Worm (Caenorhabditis elegans) whole organism, young adult: ENCODE data around the gene hlh-30.

Experiments
- B0336.3 ChIP-seq: fragments of 200-800 bp; sonication (Bioruptor generic); IDR thresholded peaks from 2 replicates; pipeline ENCODE4 v1.3.6; 2022; ENCODE audit warnings: missing genetic modification characterization, missing compliant biosample characterization
- F22D6.2 ChIP-seq: sonication (generic microtip); optimal IDR thresholded peaks from 2 replicates; lab custom pipeline; 2016; ENCODE audit warnings: mild to moderate bottlenecking, missing genetic modification characterization, missing compliant biosample characterization
- F39B2.1 ChIP-seq: fragments of 200-800 bp; sonication (Bioruptor generic); IDR thresholded peaks from 2 replicates; pipeline ENCODE4 v1.3.6; 2022; ENCODE audit warnings: missing genetic modification reagents, missing genetic modification characterization, missing compliant biosample characterization
- F49E8.2 ChIP-seq: sonication (generic microtip); optimal IDR thresholded peaks from 3 replicates; lab custom pipeline; 2017; ENCODE audit warnings: missing genetic modification characterization, mild to moderate bottlenecking, missing compliant biosample characterization, antibody characterized with exemption, moderate library complexity; ENCODE audit not compliant: insufficient read depth
- F52B5.7 ChIP-seq: sonication (generic microtip); optimal IDR thresholded peaks from 2 replicates; lab custom pipeline; 2016; ENCODE audit warnings: mild to moderate bottlenecking, missing genetic modification characterization, missing compliant biosample characterization
- F55B11.4 ChIP-seq: sonication (generic microtip); optimal IDR thresholded peaks from 2 replicates; lab custom pipeline; 2016; ENCODE audit warnings: missing compliant biosample characterization, missing genetic modification characterization, borderline replicate concordance; ENCODE audit not compliant: insufficient read depth
- F57A8.1 ChIP-seq: fragments of 200-800 bp; sonication (Bioruptor generic); optimal IDR thresholded peaks from 2 replicates; lab custom pipeline; 2018; ENCODE audit warnings: mild to moderate bottlenecking, missing genetic modification characterization, moderate library complexity, missing compliant biosample characterization
- Y56A3A.18 ChIP-seq: fragments of 200-800 bp; sonication (Bioruptor generic); IDR thresholded peaks from 2 replicates; pipeline ENCODE4 v1.3.6; 2022; ENCODE audit warnings: missing genetic modification reagents, missing genetic modification characterization, missing compliant biosample characterization
- aptf-3 ChIP-seq: fragments of 200-800 bp; sonication (Bioruptor generic); IDR thresholded peaks from 2 replicates; pipeline ENCODE4 v1.3.6; 2022; ENCODE audit warnings: missing genetic modification characterization, missing compliant biosample characterization
- atf-7 ChIP-seq: sonication (generic microtip); optimal IDR thresholded peaks from 2 replicates; lab custom pipeline; 2017; ENCODE audit warnings: mild to moderate bottlenecking, missing genetic modification characterization, missing compliant biosample characterization
- attf-5 ChIP-seq: fragments of 200-800 bp; sonication (Bioruptor generic); optimal IDR thresholded peaks from 2 replicates; lab custom pipeline; 2018; ENCODE audit warnings: mild to moderate bottlenecking, missing genetic modification characterization, missing compliant biosample characterization
- attf-6 ChIP-seq: fragments of 200-800 bp; sonication (Bioruptor generic); IDR thresholded peaks from 2 replicates; pipeline ENCODE4 v1.3.6; 2022; ENCODE audit warnings: missing genetic modification reagents, missing genetic modification characterization, missing compliant biosample characterization
- bed-2 ChIP-seq: fragments of 200-800 bp; sonication (Bioruptor generic); IDR thresholded peaks from 2 replicates; pipeline ENCODE4 v1.3.6; 2022; ENCODE audit warnings: missing genetic modification reagents, missing genetic modification characterization, missing compliant biosample characterization
- ccch-3 ChIP-seq: fragments of 200-800 bp; sonication (Bioruptor generic); optimal IDR thresholded peaks from 2 replicates; lab custom pipeline; 2018; ENCODE audit warnings: mild to moderate bottlenecking, missing genetic modification characterization, missing compliant biosample characterization
- ceh-79 ChIP-seq: sonication (generic microtip); optimal IDR thresholded peaks from 2 replicates; lab custom pipeline; 2017; ENCODE audit warnings: mild to moderate bottlenecking, missing genetic modification characterization, missing compliant biosample characterization
- dox-1 ChIP-seq: fragments of 200-800 bp; sonication (Bioruptor generic); IDR thresholded peaks from 2 replicates; pipeline ENCODE4 v1.3.6; 2022; ENCODE audit warnings: missing genetic modification reagents, missing genetic modification characterization, missing compliant biosample characterization
- dpff-1 ChIP-seq: sonication (generic microtip); optimal IDR thresholded peaks from 2 replicates; lab custom pipeline; 2017; ENCODE audit warnings: mild to moderate bottlenecking, missing genetic modification characterization, missing compliant biosample characterization
- egrh-3 ChIP-seq: fragments of 200-800 bp; sonication (Bioruptor generic); IDR thresholded peaks from 2 replicates; pipeline ENCODE4 v1.3.6; 2022; ENCODE audit warnings: missing genetic modification reagents, missing genetic modification characterization, missing compliant biosample characterization
- ets-4 ChIP-seq: fragments of 200-800 bp; sonication (Bioruptor generic); optimal IDR thresholded peaks from 2 replicates; lab custom pipeline; 2018; ENCODE audit warnings: mild to moderate bottlenecking, missing genetic modification characterization, missing compliant biosample characterization
- lag-1 ChIP-seq: fragments of 200-800 bp; sonication (Bioruptor generic); IDR thresholded peaks from 2 replicates; pipeline ENCODE4 v1.3.6; 2022; ENCODE audit warnings: missing genetic modification reagents, missing genetic modification characterization, missing compliant biosample characterization
- let-607 ChIP-seq, 2 experiments: fragments of 200-800 bp in 1 of 2; sonication (Bioruptor generic) in 1 of 2; sonication (generic microtip) in 1 of 2; optimal IDR thresholded peaks; 2 replicates each; lab custom pipeline; 2016 to 2018; ENCODE audit warnings: mild to moderate bottlenecking in 2 of 2, missing compliant biosample characterization in 2 of 2, missing genetic modification characterization in 2 of 2, moderate library complexity in 2 of 2, missing genotype in 1 of 2
- lin-35 ChIP-seq, 3 experiments: fragments of 150-350 bp in 2 of 3; sonication (generic microtip) in 1 of 3; optimal IDR thresholded peaks; 2 replicates each; lab custom pipeline; 2014 to 2018; ENCODE audit warnings: missing biosample characterization in 3 of 3, missing genetic modification characterization in 3 of 3, missing genetic modification reagents in 3 of 3
- lin-40 ChIP-seq: sonication (generic microtip); optimal IDR thresholded peaks from 2 replicates; lab custom pipeline; 2016; ENCODE audit warnings: missing genetic modification characterization, mild to moderate bottlenecking, missing compliant biosample characterization, missing genotype, missing genetic modification reagents
- madf-10 ChIP-seq: sonication (generic microtip); optimal IDR thresholded peaks from 2 replicates; lab custom pipeline; 2016; ENCODE audit warnings: mild to moderate bottlenecking, missing genetic modification characterization, missing compliant biosample characterization
- madf-8 ChIP-seq: fragments of 200-800 bp; sonication (Bioruptor generic); conservative IDR thresholded peaks from 2 replicates; pipeline ENCODE4 v1.3.6; 2022; ENCODE audit warnings: missing genetic modification reagents, missing genetic modification characterization, missing compliant biosample characterization
- mcd-1 ChIP-seq: fragments of 200-800 bp; sonication (Bioruptor generic); IDR thresholded peaks from 2 replicates; pipeline ENCODE4 v1.3.6; 2022; ENCODE audit warnings: missing genetic modification reagents, missing genetic modification characterization, missing compliant biosample characterization
- mes-4 ChIP-seq: sonication (generic microtip); optimal IDR thresholded peaks from 2 replicates; lab custom pipeline; 2016; ENCODE audit warnings: missing genotype, missing genetic modification characterization, missing compliant biosample characterization
- mxl-1 ChIP-seq: sonication (generic microtip); optimal IDR thresholded peaks from 2 replicates; lab custom pipeline; 2016; ENCODE audit warnings: missing genetic modification characterization, missing compliant biosample characterization
- nfya-1 ChIP-seq: sonication (generic microtip); optimal IDR thresholded peaks from 2 replicates; lab custom pipeline; 2017; ENCODE audit warnings: antibody characterized with exemption, missing compliant biosample characterization, missing genetic modification characterization, borderline replicate concordance; ENCODE audit not compliant: insufficient read depth
- nfya-2 ChIP-seq: fragments of 200-800 bp; sonication (Bioruptor generic); IDR thresholded peaks from 2 replicates; pipeline ENCODE4 v1.3.6; 2022; ENCODE audit warnings: missing genetic modification reagents, missing genetic modification characterization, missing compliant biosample characterization
- nhr-120 ChIP-seq: fragments of 200-800 bp; sonication (Bioruptor generic); IDR thresholded peaks from 2 replicates; pipeline ENCODE4 v1.3.6; 2022; ENCODE audit warnings: missing genetic modification characterization, missing compliant biosample characterization
- nhr-80 ChIP-seq: sonication (generic microtip); optimal IDR thresholded peaks from 2 replicates; lab custom pipeline; 2016; ENCODE audit warnings: missing genetic modification characterization, missing compliant biosample characterization
- nhr-90 ChIP-seq: sonication (generic microtip); optimal IDR thresholded peaks from 2 replicates; lab custom pipeline; 2016; ENCODE audit warnings: missing genotype, mild to moderate bottlenecking, missing genetic modification characterization, missing compliant biosample characterization
- pbrm-1 ChIP-seq: fragments of 200-800 bp; sonication (Bioruptor generic); IDR thresholded peaks from 2 replicates; pipeline ENCODE4 v1.3.6; 2022; ENCODE audit warnings: missing genetic modification reagents, missing genetic modification characterization, missing compliant biosample characterization
- pha-4 ChIP-seq: fragments of 150-350 bp; sonication (generic microtip); optimal IDR thresholded peaks from 2 replicates; lab custom pipeline; 2014; ENCODE audit warnings: missing biosample characterization, missing genetic modification reagents, missing genetic modification characterization
- rcor-1 ChIP-seq: fragments of 200-800 bp; sonication (Bioruptor generic); IDR thresholded peaks from 2 replicates; pipeline ENCODE4 v1.3.6; 2022; ENCODE audit warnings: missing genetic modification reagents, missing genetic modification characterization, missing compliant biosample characterization
- snpc-1.1 ChIP-seq: sonication (generic microtip); optimal IDR thresholded peaks from 2 replicates; lab custom pipeline; 2017; ENCODE audit warnings: missing genetic modification characterization, mild to moderate bottlenecking, missing compliant biosample characterization, antibody characterized with exemption, moderate library complexity, missing genotype, missing genetic modification reagents; ENCODE audit not compliant: insufficient read depth
- snpc-1.3 ChIP-seq: sonication (generic microtip); optimal IDR thresholded peaks from 2 replicates; lab custom pipeline; 2017; ENCODE audit warnings: missing genetic modification characterization, mild to moderate bottlenecking, missing compliant biosample characterization, antibody characterized with exemption, moderate library complexity, missing genotype, missing genetic modification reagents; ENCODE audit not compliant: insufficient read depth
- snpc-4 ChIP-seq, 5 experiments: fragments of 150-350 bp in 1 of 5; sonication (generic microtip) in 4 of 5; optimal IDR thresholded peaks; 2 replicates each; lab custom pipeline; 2014 to 2018; ENCODE audit warnings: missing genetic modification characterization in 5 of 5, missing biosample characterization in 3 of 5, antibody characterized with exemption in 2 of 5, mild to moderate bottlenecking in 2 of 5, missing compliant biosample characterization in 2 of 5, missing genotype in 2 of 5, moderate library complexity in 2 of 5, missing genetic modification reagents in 1 of 5
- sptf-2 ChIP-seq: fragments of 200-800 bp; sonication (Bioruptor generic); optimal IDR thresholded peaks from 2 replicates; lab custom pipeline; 2018; ENCODE audit warnings: mild to moderate bottlenecking, missing genetic modification characterization, missing compliant biosample characterization
- tbx-9 ChIP-seq: sonication (generic microtip); optimal IDR thresholded peaks from 2 replicates; lab custom pipeline; 2016; ENCODE audit warnings: borderline replicate concordance, missing genetic modification characterization, inconsistent platforms, missing compliant biosample characterization
- unc-130 ChIP-seq: sonication (generic microtip); optimal IDR thresholded peaks from 2 replicates; lab custom pipeline; 2016; ENCODE audit warnings: missing genetic modification reagents, missing genetic modification characterization, missing compliant biosample characterization
- unc-62 ChIP-seq: fragments of 150-350 bp; optimal IDR thresholded peaks from 2 replicates; lab custom pipeline; 2014; ENCODE audit warnings: missing biosample characterization, missing genetic modification reagents, missing genetic modification characterization
- ztf-3 ChIP-seq: fragments of 200-800 bp; sonication (Bioruptor generic); optimal IDR thresholded peaks from 2 replicates; lab custom pipeline; 2018; ENCODE audit warnings: mild to moderate bottlenecking, missing genetic modification characterization, missing compliant biosample characterization

The hlh-30 gene

ce11 chrIV:4027106-4027888, 7.5 kb downstream of the hlh-30 start:
- TF ChIP-seq ztf-3 (no peak), ets-4 (GFP tag; lab: Kevin White, UChicago) (peak; percentile 34), nhr-80 (tag; lab: Kevin White, UChicago) (peak; percentile 21), atf-7 (tag; lab: Kevin White, UChicago) (peak; percentile 15), F55B11.4 (tag; lab: Kevin White, UChicago) (no peak)

ce11 chrIV:4025923-4026322, 8.8 kb downstream of the hlh-30 start:
- peak; percentile 77 for TF ChIP-seq egrh-3 (GFP tag; lab: Robert Waterston, UW)
- TF ChIP-seq lin-40 (tag; lab: Kevin White, UChicago): peak; percentile 46
- TF ChIP-seq tbx-9 (tag; lab: Kevin White, UChicago): no peak
- no peak for TF ChIP-seq pbrm-1
- TF ChIP-seq madf-8 (GFP tag; lab: Robert Waterston, UW): no peak
- peak; percentile 50 for TF ChIP-seq attf-5 (GFP tag; lab: Kevin White, UChicago)
- TF ChIP-seq aptf-3 (GFP tag; lab: Robert Waterston, UW): no peak
- no peak for TF ChIP-seq bed-2
- no peak for TF ChIP-seq Y56A3A.18 (GFP tag; lab: Robert Waterston, UW)
- no peak for TF ChIP-seq nhr-120
- no peak for TF ChIP-seq unc-130
- TF ChIP-seq ztf-3: peak; percentile 31
- TF ChIP-seq dpff-1 (tag; lab: Kevin White, UChicago): no peak
- no peak for TF ChIP-seq sptf-2 (GFP tag; lab: Kevin White, UChicago)
- no peak for TF ChIP-seq F49E8.2 (tag; lab: Kevin White, UChicago)
- TF ChIP-seq lin-35 (GFP tag; optimal IDR thresholded peaks at IDR 0.05; lab: Kevin White, UChicago): peak in 1 of 3 experiments; percentile 16
- no peak for TF ChIP-seq pha-4
- no peak for TF ChIP-seq snpc-1.3
- TF ChIP-seq dox-1 (GFP tag; lab: Robert Waterston, UW): 0 out of 2 replicates have a peak, but pooled peaks have one; percentile 34
- TF ChIP-seq B0336.3 (GFP tag; lab: Robert Waterston, UW): 0 out of 2 replicates have a peak, but pooled peaks have one; percentile 32
- no peak for TF ChIP-seq let-607 (tag; optimal IDR thresholded peaks at IDR 0.05; lab: Kevin White, UChicago)
- peak; percentile 53; the same call in 1 of the 2 replicates for TF ChIP-seq mcd-1 (GFP tag; lab: Robert Waterston, UW)
- no peak for TF ChIP-seq nhr-90 (tag; lab: Kevin White, UChicago)
- TF ChIP-seq rcor-1 (GFP tag; lab: Robert Waterston, UW): no peak
- no peak for TF ChIP-seq attf-6 (GFP tag; lab: Robert Waterston, UW)
- TF ChIP-seq F39B2.1 (GFP tag; lab: Robert Waterston, UW): no peak
- TF ChIP-seq F22D6.2 (tag; lab: Kevin White, UChicago): no peak
- no peak for TF ChIP-seq F52B5.7 (tag; lab: Kevin White, UChicago)
- no peak for TF ChIP-seq ccch-3 (GFP tag; lab: Kevin White, UChicago)
- no peak for TF ChIP-seq ceh-79
- TF ChIP-seq F57A8.1: no peak
- TF ChIP-seq madf-10: no peak
- no peak for TF ChIP-seq snpc-1.1 (tag; lab: Kevin White, UChicago)
- no peak for TF ChIP-seq mxl-1 (tag; lab: Kevin White, UChicago)
- no peak for TF ChIP-seq snpc-4 (GFP tag; optimal IDR thresholded peaks at IDR 0.05; lab: Kevin White, UChicago)
- TF ChIP-seq snpc-4 (tag; optimal IDR thresholded peaks at IDR 0.05; lab: Kevin White, UChicago): peak in 1 of 4 experiments; percentile 10
- no peak for TF ChIP-seq unc-62 (GFP tag; lab: Kevin White, UChicago)
- no peak for TF ChIP-seq mes-4 (tag; lab: Kevin White, UChicago)
- TF ChIP-seq lag-1: no peak
- TF ChIP-seq nfya-1 (tag; lab: Kevin White, UChicago): no peak
- TF ChIP-seq nfya-2 (GFP tag; lab: Robert Waterston, UW): no peak
